Worm (Caenorhabditis elegans) whole organism, L3 larva: ENCODE data around the gene Y43F8B.10.

Experiments
- egl-5 ChIP-seq: fragments of 150-350 bp; optimal IDR thresholded peaks from 2 replicates; lab custom pipeline; 2017; ENCODE audit warnings: missing biosample characterization, missing genetic modification reagents, missing genetic modification characterization, inconsistent platforms
- elt-2 ChIP-seq: sonication (generic microtip); optimal IDR thresholded peaks from 2 replicates; lab custom pipeline; 2016; ENCODE audit warnings: missing genetic modification reagents, mild to moderate bottlenecking, missing genetic modification characterization, missing compliant biosample characterization
- nhr-12 ChIP-seq: fragments of 150-350 bp; optimal IDR thresholded peaks from 2 replicates; lab custom pipeline; 2014; ENCODE audit warnings: missing biosample characterization, missing genetic modification characterization
- nhr-237 ChIP-seq: fragments of 150-350 bp; optimal IDR thresholded peaks from 2 replicates; lab custom pipeline; 2014; ENCODE audit warnings: missing biosample characterization, missing genetic modification characterization

DNA sequence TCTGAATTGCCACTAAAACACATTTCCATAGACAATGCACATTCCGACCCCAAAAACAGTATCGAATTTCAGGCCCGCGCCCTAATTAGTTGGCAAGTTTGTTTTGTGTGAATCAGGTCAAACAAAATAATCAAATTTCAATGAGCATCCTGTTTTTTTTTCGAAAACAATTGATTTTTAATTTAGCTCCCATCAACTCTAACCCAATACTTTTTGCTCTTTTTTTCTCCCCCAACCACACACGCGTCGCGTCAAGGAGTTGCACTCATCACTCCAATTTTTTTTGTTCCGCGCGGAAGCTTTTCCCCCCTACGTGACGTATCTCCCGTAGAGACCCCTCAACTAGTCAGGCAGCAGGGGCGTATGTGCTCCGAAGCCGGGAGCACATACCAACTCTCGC lies 27.1 kb downstream of the Y43F8B.10 start:
- TF ChIP-seq egl-5 (no peak), nhr-237 (no peak), elt-2 (tag; lab: Kevin White, UChicago) (no peak), nhr-12 (no peak)
